Worm (Caenorhabditis elegans): Measurements from ENCODE around the gene col-124.

- TF ChIP-seq sdc-2 (tag; optimal IDR thresholded peaks at IDR 0.05) (no peak), ceh-14 (tag; optimal IDR thresholded peaks at IDR 0.05) (no peak), nhr-11 (tag; optimal IDR thresholded peaks at IDR 0.05) (no peak), pax-1 (tag; optimal IDR thresholded peaks at IDR 0.05) (no peak), dmd-4 (tag; optimal IDR thresholded peaks at IDR 0.05; ENCODE audit: borderline replicate concordance) (no peak)
Measured at ce11 chrIV:10239045-10239444, 22.8 kb downstream of the col-124 start, which contains the start of gene ech-8.

All from whole organism, late embryonic.